Worm (Caenorhabditis elegans) whole organism, mixed stage, embryonic: Measurements from ENCODE around the gene irld-62.

Source experiments
- M03D4.4 ChIP-seq: sonication (generic microtip); optimal IDR thresholded peaks from 2 replicates; lab custom pipeline; 2017; ENCODE audit warnings: mild to moderate bottlenecking, missing genetic modification characterization, missing compliant biosample characterization
- bed-3 ChIP-seq: fragments of 200-800 bp; sonication (Bioruptor generic); optimal IDR thresholded peaks from 3 replicates; lab custom pipeline; 2018; ENCODE audit warnings: mild to moderate bottlenecking, missing genetic modification characterization, moderate library complexity, missing compliant biosample characterization
- ceh-39 ChIP-seq: fragments of 150-350 bp; optimal IDR thresholded peaks from 2 replicates; lab custom pipeline; 2014; ENCODE audit warnings: missing biosample characterization, missing genetic modification characterization
- ceh-43 ChIP-seq: fragments of 200-800 bp; sonication (Bioruptor generic); optimal IDR thresholded peaks from 2 replicates; lab custom pipeline; 2018; ENCODE audit warnings: mild to moderate bottlenecking, missing genetic modification characterization, moderate library complexity, missing compliant biosample characterization
- ceh-83 ChIP-seq: fragments of 200-800 bp; sonication (Bioruptor generic); optimal IDR thresholded peaks from 2 replicates; lab custom pipeline; 2018; ENCODE audit warnings: mild to moderate bottlenecking, missing genetic modification characterization, missing compliant biosample characterization
- ces-1 ChIP-seq: fragments of 150-350 bp; optimal IDR thresholded peaks from 2 replicates; lab custom pipeline; 2014; ENCODE audit warnings: missing biosample characterization, missing genetic modification reagents, missing genetic modification characterization
- cnd-1 ChIP-seq: fragments of 200-800 bp; sonication (Bioruptor generic); optimal IDR thresholded peaks from 2 replicates; lab custom pipeline; 2018; ENCODE audit warnings: mild to moderate bottlenecking, missing genetic modification characterization, missing compliant biosample characterization
- drap-1 ChIP-seq: fragments of 200-800 bp; sonication (Bioruptor generic); optimal IDR thresholded peaks from 3 replicates; lab custom pipeline; 2018; ENCODE audit warnings: mild to moderate bottlenecking, missing genetic modification characterization, missing compliant biosample characterization
- elt-1 ChIP-seq: sonication (generic microtip); optimal IDR thresholded peaks from 2 replicates; lab custom pipeline; 2017; ENCODE audit warnings: missing genetic modification characterization, mild to moderate bottlenecking, missing compliant biosample characterization, antibody characterized with exemption, moderate library complexity, borderline replicate concordance; ENCODE audit not compliant: insufficient read depth
- elt-3 ChIP-seq: fragments of 150-350 bp; optimal IDR thresholded peaks from 2 replicates; lab custom pipeline; 2014; ENCODE audit warnings: missing biosample characterization, missing genetic modification characterization
- flh-1 ChIP-seq: fragments of 200-800 bp; sonication (Bioruptor generic); optimal IDR thresholded peaks from 2 replicates; lab custom pipeline; 2018; ENCODE audit warnings: mild to moderate bottlenecking, missing genetic modification characterization, moderate library complexity, missing compliant biosample characterization
- ham-2 ChIP-seq: fragments of 200-800 bp; sonication (Bioruptor generic); optimal IDR thresholded peaks from 2 replicates; lab custom pipeline; 2018; ENCODE audit warnings: mild to moderate bottlenecking, missing genetic modification characterization, missing compliant biosample characterization
- hlh-1 ChIP-seq: fragments of 150-350 bp; optimal IDR thresholded peaks from 2 replicates; lab custom pipeline; 2014; ENCODE audit warnings: missing biosample characterization, missing genetic modification reagents, missing genetic modification characterization
- lin-13 ChIP-seq: fragments of 150-350 bp; optimal IDR thresholded peaks from 2 replicates; lab custom pipeline; 2014; ENCODE audit warnings: missing biosample characterization, missing genetic modification characterization
- lin-32 ChIP-seq: fragments of 200-800 bp; sonication (Bioruptor generic); optimal IDR thresholded peaks from 2 replicates; lab custom pipeline; 2018; ENCODE audit warnings: mild to moderate bottlenecking, missing genetic modification characterization, missing compliant biosample characterization
- lsy-2 ChIP-seq: fragments of 150-350 bp; optimal IDR thresholded peaks from 2 replicates; lab custom pipeline; 2014; ENCODE audit warnings: missing biosample characterization, missing genetic modification characterization
- mab-5 ChIP-seq: fragments of 150-350 bp; optimal IDR thresholded peaks from 2 replicates; lab custom pipeline; 2014; ENCODE audit warnings: missing biosample characterization, missing genetic modification characterization
- mep-1 ChIP-seq: fragments of 150-350 bp; optimal IDR thresholded peaks from 2 replicates; lab custom pipeline; 2017; ENCODE audit warnings: missing biosample characterization, missing genetic modification reagents, missing genetic modification characterization, inconsistent platforms
- mls-2 ChIP-seq: sonication (generic microtip); optimal IDR thresholded peaks from 2 replicates; lab custom pipeline; 2016; ENCODE audit warnings: mild to moderate bottlenecking, missing genetic modification characterization, moderate library complexity, missing compliant biosample characterization
- nhr-12 ChIP-seq: fragments of 150-350 bp; optimal IDR thresholded peaks from 2 replicates; lab custom pipeline; 2014; ENCODE audit warnings: missing biosample characterization, missing genetic modification characterization
- nhr-2 ChIP-seq: fragments of 150-350 bp; optimal IDR thresholded peaks from 2 replicates; lab custom pipeline; 2014; ENCODE audit warnings: missing biosample characterization, missing genetic modification characterization
- nhr-237 ChIP-seq: fragments of 150-350 bp; optimal IDR thresholded peaks from 2 replicates; lab custom pipeline; 2014; ENCODE audit warnings: missing biosample characterization, missing genetic modification characterization
- nhr-28 ChIP-seq: fragments of 150-350 bp; optimal IDR thresholded peaks from 2 replicates; lab custom pipeline; 2014; ENCODE audit warnings: missing biosample characterization, missing genetic modification characterization
- nhr-76 ChIP-seq: sonication (generic microtip); optimal IDR thresholded peaks from 2 replicates; lab custom pipeline; 2017; ENCODE audit warnings: missing biosample characterization, missing genetic modification characterization
- pha-4 ChIP-seq: fragments of 150-350 bp; optimal IDR thresholded peaks from 2 replicates; lab custom pipeline; 2018; ENCODE audit warnings: missing biosample characterization, missing genetic modification reagents, missing genetic modification characterization
- sem-2 ChIP-seq: fragments of 200-800 bp; sonication (Bioruptor generic); optimal IDR thresholded peaks from 2 replicates; lab custom pipeline; 2018; ENCODE audit warnings: mild to moderate bottlenecking, missing genetic modification characterization, missing compliant biosample characterization
- snpc-4 ChIP-seq: fragments of 150-350 bp; optimal IDR thresholded peaks from 2 replicates; lab custom pipeline; 2014; ENCODE audit warnings: missing biosample characterization, missing genetic modification characterization
- sptf-1 ChIP-seq: sonication (generic microtip); optimal IDR thresholded peaks from 2 replicates; lab custom pipeline; 2017; ENCODE audit warnings: mild to moderate bottlenecking, missing genetic modification characterization, moderate library complexity, missing compliant biosample characterization
- tbx-8 ChIP-seq: fragments of 200-800 bp; sonication (Bioruptor generic); optimal IDR thresholded peaks from 2 replicates; lab custom pipeline; 2018; ENCODE audit warnings: mild to moderate bottlenecking, missing genetic modification characterization, moderate library complexity, missing compliant biosample characterization
- unc-120 ChIP-seq: sonication (generic microtip); optimal IDR thresholded peaks from 2 replicates; lab custom pipeline; 2017; ENCODE audit warnings: missing genetic modification characterization, missing compliant biosample characterization; ENCODE audit not compliant: poor library complexity, severe bottlenecking
- unc-39 ChIP-seq: fragments of 150-350 bp; optimal IDR thresholded peaks from 2 replicates; lab custom pipeline; 2014; ENCODE audit warnings: missing biosample characterization, missing genetic modification characterization
- unc-62 ChIP-seq: fragments of 150-350 bp; optimal IDR thresholded peaks from 2 replicates; lab custom pipeline; 2014; ENCODE audit warnings: missing biosample characterization, missing genetic modification reagents, missing genetic modification characterization
- zip-8 ChIP-seq: fragments of 150-350 bp; optimal IDR thresholded peaks from 2 replicates; lab custom pipeline; 2014; ENCODE audit warnings: missing biosample characterization, missing genetic modification characterization
- ztf-11 ChIP-seq: fragments of 150-350 bp; optimal IDR thresholded peaks from 2 replicates; lab custom pipeline; 2014; ENCODE audit warnings: missing biosample characterization, missing genetic modification characterization

irld-62 gene

DNA sequence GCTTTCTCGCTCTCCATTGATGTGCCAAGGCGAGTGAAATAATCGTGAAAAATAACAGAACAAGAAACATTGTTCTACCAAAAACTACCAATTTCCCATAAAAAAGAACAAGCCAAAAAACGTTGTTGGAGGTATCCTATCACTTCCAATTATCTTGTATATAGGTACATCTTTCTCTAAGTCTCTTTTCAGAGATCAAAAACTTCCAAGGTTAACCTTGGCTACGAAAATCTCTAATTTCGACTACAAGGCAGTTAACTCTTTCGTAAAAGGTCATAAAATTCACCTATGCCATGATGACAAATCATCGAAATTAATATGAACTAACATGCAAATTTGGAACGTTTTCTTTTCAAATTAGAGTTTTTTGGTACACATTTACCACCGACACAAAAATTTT, 23.0 kb upstream of the irld-62 start, which contains the start of gene cyp-34A1:
Gene cyp-34A1, minus strand, starts transcription at position 101 of the 400 bp plus-strand sequence.
- TF ChIP-seq M03D4.4 (no peak), ceh-43 (GFP tag; lab: Kevin White, UChicago) (no peak), bed-3 (GFP tag; lab: Kevin White, UChicago) (no peak), tbx-8 (GFP tag; lab: Kevin White, UChicago) (no peak), unc-120 (no peak), unc-39 (tag; lab: Kevin White, UChicago) (no peak), mab-5 (tag; lab: Kevin White, UChicago) (no peak), nhr-76 (no peak), sptf-1 (tag; lab: Kevin White, UChicago) (no peak), lin-32 (GFP tag; lab: Kevin White, UChicago) (no peak), ceh-39 (no peak), snpc-4 (tag; lab: Kevin White, UChicago) (no peak), mls-2 (tag; lab: Kevin White, UChicago) (no peak), ceh-83 (GFP tag; lab: Kevin White, UChicago) (no peak), hlh-1 (no peak), nhr-28 (tag; lab: Kevin White, UChicago) (no peak), elt-3 (no peak), ztf-11 (no peak), lsy-2 (tag; lab: Kevin White, UChicago) (no peak)
- TF ChIP-seq, all 35 proteins: peak for 0

DNA sequence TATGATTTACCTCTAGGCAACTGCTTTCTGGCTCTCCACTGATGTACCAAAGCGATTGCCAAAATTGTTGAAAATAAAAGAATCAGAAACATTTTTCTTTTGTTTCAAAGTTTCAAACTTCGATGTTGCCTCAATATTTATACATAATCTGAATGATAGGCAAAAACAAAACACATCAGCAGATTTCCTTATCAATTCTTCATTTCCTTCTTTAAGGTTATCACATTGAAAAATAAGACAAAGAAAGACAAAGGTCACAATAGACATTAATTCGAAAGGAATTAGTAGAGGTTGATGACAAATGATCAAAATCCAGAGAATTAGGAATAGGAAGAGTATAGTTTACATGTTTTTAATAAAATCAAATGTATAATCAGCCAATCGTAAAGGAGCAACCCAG, 19.9 kb upstream of the irld-62 start, which contains the start of gene cyp-34A2:
Gene cyp-34A2, minus strand, starts transcription at position 101 of the 400 bp plus-strand sequence.
- TF ChIP-seq drap-1 (no peak), zip-8 (tag; lab: Kevin White, UChicago) (no peak), nhr-28 (tag; lab: Kevin White, UChicago) (no peak), unc-120 (no peak), ham-2 (GFP tag; lab: Kevin White, UChicago) (no peak), lin-32 (GFP tag; lab: Kevin White, UChicago) (no peak), tbx-8 (GFP tag; lab: Kevin White, UChicago) (no peak), unc-62 (GFP tag; lab: Kevin White, UChicago) (no peak), ceh-39 (no peak), nhr-76 (no peak), ceh-43 (GFP tag; lab: Kevin White, UChicago) (no peak), elt-1 (no peak), nhr-237 (no peak), cnd-1 (tag; lab: Kevin White, UChicago) (no peak), sem-2 (GFP tag; lab: Kevin White, UChicago) (no peak), mls-2 (tag; lab: Kevin White, UChicago) (no peak)

- TF ChIP-seq bed-3 (GFP tag; lab: Kevin White, UChicago) (no peak), elt-3 (no peak), hlh-1 (no peak), flh-1 (GFP tag; lab: Kevin White, UChicago) (no peak), unc-120 (no peak), lin-13 (no peak), unc-39 (tag; lab: Kevin White, UChicago) (no peak), pha-4 (tag; lab: Kevin White, UChicago) (no peak), nhr-2 (tag; lab: Kevin White, UChicago) (no peak), nhr-28 (tag; lab: Kevin White, UChicago) (no peak), nhr-76 (no peak), ceh-43 (GFP tag; lab: Kevin White, UChicago) (no peak), ceh-83 (GFP tag; lab: Kevin White, UChicago) (no peak), drap-1 (no peak), unc-62 (GFP tag; lab: Kevin White, UChicago) (no peak), mab-5 (tag; lab: Kevin White, UChicago) (no peak), ces-1 (GFP tag; lab: Kevin White, UChicago) (no peak), snpc-4 (tag; lab: Kevin White, UChicago) (no peak), ztf-11 (no peak), elt-1 (no peak)
Observed at ce11 chrV:15293865-15294264, 17.0 kb upstream of the irld-62 start, which contains the start of gene str-96. Gene str-96, minus strand, starts transcription at chrV:15293965.

- TF ChIP-seq sem-2 (GFP tag; lab: Kevin White, UChicago), result no peak
- TF ChIP-seq ceh-43 (GFP tag; lab: Kevin White, UChicago), result no peak
- no peak for TF ChIP-seq nhr-237
- TF ChIP-seq ceh-83 (GFP tag; lab: Kevin White, UChicago), result no peak
- TF ChIP-seq lin-13, result no peak
- TF ChIP-seq mep-1 (tag; lab: Kevin White, UChicago), result no peak
- no peak for TF ChIP-seq nhr-12 (tag; lab: Kevin White, UChicago)
- no peak for TF ChIP-seq snpc-4 (tag; lab: Kevin White, UChicago)
- TF ChIP-seq, all 35 proteins: peak for 0
Observed at ce11 chrV:15298597-15298996, 12.3 kb upstream of the irld-62 start, which contains the start of gene cpr-3. Gene cpr-3, minus strand, starts transcription at chrV:15298700.
